Fruit fly (Drosophila melanogaster): Measurements from ENCODE around the gene CG17154.

The CG17154 gene

DNA sequence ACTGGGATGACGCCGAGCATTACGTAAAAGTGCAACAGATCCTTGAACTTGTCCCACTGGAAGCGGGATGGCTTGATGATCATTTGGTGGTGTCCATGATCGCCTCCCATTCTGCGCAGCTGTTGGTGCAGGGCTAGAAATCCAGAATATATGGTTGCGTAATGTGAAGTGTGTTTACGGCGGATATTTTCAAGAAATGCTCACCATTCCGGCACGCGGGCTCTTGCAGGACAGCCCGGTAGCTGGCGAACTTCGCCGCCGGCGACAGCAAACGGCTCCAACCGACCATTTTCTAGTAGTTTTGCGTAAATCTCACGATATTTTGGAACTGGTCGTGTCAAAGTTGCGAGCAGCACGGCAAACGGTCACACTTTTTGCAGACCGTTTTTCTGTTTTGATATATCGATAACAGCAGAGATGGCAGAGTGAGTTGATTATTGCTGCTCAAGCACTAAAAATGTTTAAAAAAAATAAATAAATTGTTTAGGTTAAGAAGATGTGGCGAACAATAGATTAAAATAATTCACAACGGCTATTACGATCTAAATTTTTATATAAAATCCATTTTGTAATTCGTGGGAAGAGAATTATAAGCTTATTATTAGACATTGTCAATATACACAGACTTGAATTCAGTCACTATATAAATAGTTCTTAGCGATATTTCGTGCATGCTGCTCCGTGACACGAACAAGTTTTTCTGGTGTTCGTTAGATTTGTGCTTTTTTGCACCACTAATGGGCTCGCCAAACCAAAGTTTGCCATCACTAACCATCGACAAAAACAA, 49.9 kb downstream of the CG17154 start, which contains the start of the genes ND-SGDH and RhoGAP68F:
ND-SGDH (minus strand) TSS at position 472 of the 787 bp plus-strand sequence.
RhoGAP68F (plus strand) TSS at position 756 of the 787 bp plus-strand sequence.
- TF ChIP-seq Clk (GFP tag; optimal IDR thresholded peaks at IDR 0.05) (peak; percentile 85), kay (GFP tag; ENCODE audit: borderline replicate concordance) (no peak), CG7045 (GFP tag; optimal IDR thresholded peaks at IDR 0.05) (peak; percentile 87), CG11617 (GFP tag; optimal IDR thresholded peaks at IDR 0.05) (peak; percentile 85), tj (GFP tag; optimal IDR thresholded peaks at IDR 0.05) (peak; percentile 90), Hr96 (GFP tag; optimal IDR thresholded peaks at IDR 0.05) (peak; percentile 88), bab1 (GFP tag; optimal IDR thresholded peaks at IDR 0.05) (peak; percentile 69), Mnt (GFP tag; optimal IDR thresholded peaks at IDR 0.05) (peak; percentile 73), cic (GFP tag; optimal IDR thresholded peaks at IDR 0.05) (peak; percentile 48), CG5204 (GFP tag; optimal IDR thresholded peaks at IDR 0.05) (no peak), cnc (optimal IDR thresholded peaks at IDR 0.05) (no peak), pad (GFP tag; optimal IDR thresholded peaks at IDR 0.05) (peak; percentile 70), CG1620 (GFP tag; optimal IDR thresholded peaks at IDR 0.05) (peak; percentile 85), CG7101 (tag; optimal IDR thresholded peaks at IDR 0.05) (peak; percentile 83), CG12768 (GFP tag; optimal IDR thresholded peaks at IDR 0.05) (peak; percentile 88), toe (GFP tag; optimal IDR thresholded peaks at IDR 0.05) (peak; percentile 94), CG14711 (tag; optimal IDR thresholded peaks at IDR 0.05) (peak; percentile 68), CG33017 (tag; optimal IDR thresholded peaks at IDR 0.05) (peak; percentile 73), Crg-1 (GFP tag; optimal IDR thresholded peaks at IDR 0.05) (peak; percentile 77), ovo (GFP tag; optimal IDR thresholded peaks at IDR 0.05) (peak; percentile 61)
